Fruit fly (Drosophila melanogaster) whole organism, adult: ENCODE measurements around the gene CG31077.
A peak's percentile ranks its signal among the peaks of the same experiment; 100 is the strongest.

ENCODE experiments used
- Clk ChIP-seq: fragments of 200-800 bp; sonication (Bioruptor generic); optimal IDR thresholded peaks from 2 replicates; lab custom pipeline; 2017; ENCODE audit warnings: missing biosample characterization, missing genetic modification characterization
- Hr96 ChIP-seq: fragments of 200-800 bp; sonication (Bioruptor generic); optimal IDR thresholded peaks from 2 replicates; lab custom pipeline; 2016; ENCODE audit warnings: missing biosample characterization, missing genetic modification characterization
- cic ChIP-seq: fragments of 200-800 bp; sonication (Bioruptor generic); optimal IDR thresholded peaks from 2 replicates; lab custom pipeline; 2017; ENCODE audit warnings: missing biosample characterization, mild to moderate bottlenecking, missing genetic modification characterization, moderate library complexity
- pad ChIP-seq: fragments of 200-800 bp; sonication (Bioruptor generic); optimal IDR thresholded peaks from 3 replicates; lab custom pipeline; 2017; ENCODE audit warnings: missing biosample characterization, missing genetic modification characterization, mild to moderate bottlenecking, moderate library complexity, missing genetic modification reagents

- TF ChIP-seq Hr96 (GFP tag; lab: Kevin White, UChicago) = no peak
- TF ChIP-seq pad (GFP tag; lab: Kevin White, UChicago) = peak; percentile 4
- no peak for TF ChIP-seq Clk
- TF ChIP-seq cic (GFP tag; lab: Kevin White, UChicago) = no peak
Measured at dm6 chr3R:26954020-26954672, 45.4 kb upstream of the CG31077 start.
